Fruit fly (Drosophila melanogaster): ENCODE data around the gene Awh.

- no peak for TF ChIP-seq CG1620 (GFP tag; optimal IDR thresholded peaks at IDR 0.05)
- TF ChIP-seq Hr96 (GFP tag; optimal IDR thresholded peaks at IDR 0.05): no peak
- TF ChIP-seq Clk (GFP tag; optimal IDR thresholded peaks at IDR 0.05): peak; percentile 52
- TF ChIP-seq CG7101 (tag; optimal IDR thresholded peaks at IDR 0.05): peak; percentile 88
- no peak for TF ChIP-seq toe (GFP tag; optimal IDR thresholded peaks at IDR 0.05)
- no peak for TF ChIP-seq kay (GFP tag; ENCODE audit: borderline replicate concordance)
Observed at dm6 chr3L:3826541-3826940, 19.5 kb upstream of the Awh start.

Data from whole organism, adult.